Worm (Caenorhabditis elegans) whole organism, early embryonic: ENCODE data around the gene M7.7.

Source experiments
- F13C5.2 ChIP-seq: sonication (generic microtip); optimal IDR thresholded peaks from 2 replicates; lab custom pipeline; 2017; ENCODE audit warnings: mild to moderate bottlenecking, missing genetic modification characterization, inconsistent platforms, missing compliant biosample characterization
- ama-1 ChIP-seq: fragments of 150-350 bp; optimal IDR thresholded peaks from 2 replicates; lab custom pipeline; 2014
- ceh-13 ChIP-seq: fragments of 200-800 bp; sonication (Bioruptor generic); optimal IDR thresholded peaks from 2 replicates; lab custom pipeline; 2018; ENCODE audit warnings: mild to moderate bottlenecking, missing genetic modification characterization, missing compliant biosample characterization
- ets-7 ChIP-seq: sonication (generic microtip); optimal IDR thresholded peaks from 2 replicates; lab custom pipeline; 2016; ENCODE audit warnings: missing genotype, missing genetic modification characterization, missing compliant biosample characterization
- flt-1 ChIP-seq: fragments of 200-800 bp; sonication (Bioruptor generic); IDR thresholded peaks from 2 replicates; pipeline ENCODE4 v1.3.6; 2022; ENCODE audit warnings: missing genetic modification characterization, missing compliant biosample characterization
- hmg-4 ChIP-seq: fragments of 200-800 bp; sonication (Bioruptor generic); optimal IDR thresholded peaks from 2 replicates; lab custom pipeline; 2018; ENCODE audit warnings: mild to moderate bottlenecking, missing genetic modification characterization, missing compliant biosample characterization
- hnd-1 ChIP-seq: sonication (generic microtip); optimal IDR thresholded peaks from 2 replicates; lab custom pipeline; 2016; ENCODE audit warnings: missing genetic modification characterization, missing compliant biosample characterization
- pes-1 ChIP-seq: fragments of 200-800 bp; sonication (Bioruptor generic); IDR thresholded peaks from 2 replicates; pipeline ENCODE4 v1.3.6; 2022; ENCODE audit warnings: missing genetic modification reagents, missing genetic modification characterization, missing compliant biosample characterization
- sea-1 ChIP-seq: fragments of 200-800 bp; sonication (Bioruptor generic); conservative IDR thresholded peaks from 2 replicates; pipeline ENCODE4 v1.3.6; 2022; ENCODE audit warnings: missing genetic modification characterization, missing compliant biosample characterization

- no peak for TF ChIP-seq pes-1
- no peak for TF ChIP-seq hnd-1
- peak; percentile 68 for TF ChIP-seq hmg-4 (GFP tag; lab: Kevin White, UChicago)
- TF ChIP-seq ama-1 (lab: Kevin White, UChicago), result no peak
- no peak for TF ChIP-seq sea-1
- no peak for TF ChIP-seq ceh-13
- no peak for TF ChIP-seq ets-7 (tag; lab: Kevin White, UChicago)
- TF ChIP-seq F13C5.2, result peak; percentile 86
- 0 out of 2 replicates have a peak, but pooled peaks have one; percentile 36 for TF ChIP-seq flt-1 (GFP tag; lab: Robert Waterston, UW)
These were observed 29.3 kb downstream of the M7.7 start, which contains the start of the genes imp-2 and enpl-1 for ce11 chrIV:11118837-11119491.
